Fruit fly (Drosophila melanogaster) Kc167 (cell line): ENCODE data around the gene Tep3.

Source experiments
- Myc ChIP-seq: fragments of >200 bp; optimal IDR thresholded peaks from 2 replicates; lab custom pipeline; 2017; ENCODE audit warnings: missing external identifiers
- Sin3A ChIP-seq: fragments of >200 bp; optimal IDR thresholded peaks from 2 replicates; lab custom pipeline; 2018; ENCODE audit warnings: missing external identifiers
- h ChIP-seq: fragments of >200 bp; optimal IDR thresholded peaks from 3 replicates; lab custom pipeline; 2018; ENCODE audit warnings: missing external identifiers
- psq ChIP-seq: fragments of >200 bp; optimal IDR thresholded peaks from 2 replicates; lab custom pipeline; 2017; ENCODE audit warnings: missing external identifiers
- ttk ChIP-seq: sonication (Bioruptor generic); optimal IDR thresholded peaks from 2 replicates; lab custom pipeline; 2017; ENCODE audit warnings: missing external identifiers

DNA sequence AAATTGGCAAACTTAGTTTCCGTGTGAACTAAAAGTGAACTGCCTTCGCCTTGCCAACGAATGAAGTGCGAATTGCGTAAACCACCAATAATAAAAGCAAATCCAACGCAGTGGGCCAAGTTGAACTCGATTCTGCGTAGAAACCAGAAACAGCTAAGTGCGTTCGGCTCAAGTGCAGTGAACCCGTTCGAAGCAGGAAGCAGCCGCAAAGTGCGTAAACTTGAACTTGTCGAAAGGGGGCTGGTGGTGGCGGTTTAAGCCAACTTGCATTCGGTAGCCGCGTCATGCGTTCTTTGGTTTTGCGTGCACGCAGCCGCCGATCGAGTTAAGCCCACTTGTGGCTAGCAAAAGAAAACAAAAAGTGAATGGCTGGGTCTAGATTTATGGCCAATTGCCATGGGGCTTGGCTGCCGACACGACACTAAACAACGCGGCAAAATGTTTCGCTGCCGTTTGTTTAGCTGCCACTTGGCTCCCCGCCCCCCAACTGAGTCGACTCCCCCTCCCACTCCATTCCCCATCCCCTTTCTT, 48.1 kb downstream of the Tep3 start:
- no peak for TF ChIP-seq Sin3A
- TF ChIP-seq psq (lab: Kevin White, UChicago): no peak
- TF ChIP-seq Myc: no peak
- TF ChIP-seq h (lab: Kevin White, UChicago): no peak
- TF ChIP-seq ttk (lab: Kevin White, UChicago): no peak
